Fruit fly (Drosophila melanogaster): ENCODE measurements around the gene Rpt2.

DNA sequence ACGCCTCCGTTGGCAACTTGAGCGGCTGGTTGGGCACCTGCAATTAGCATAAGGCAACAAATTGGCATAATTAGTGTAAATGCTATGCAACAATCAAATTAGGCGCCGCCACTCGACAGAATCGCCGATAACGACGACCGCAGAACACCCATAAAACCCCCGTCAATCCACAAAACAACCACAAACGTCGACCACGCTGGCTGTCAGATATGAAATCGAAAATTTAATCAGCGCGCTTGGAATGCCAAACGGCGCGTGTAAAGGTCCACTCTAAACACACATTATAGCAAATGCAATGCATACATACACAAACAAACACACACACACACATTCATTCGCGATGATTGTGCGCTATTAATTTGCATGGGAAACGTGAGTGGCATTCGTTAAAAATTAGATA is 27.9 kb downstream of the Rpt2 start:
- TF ChIP-seq Hr96 (GFP tag; optimal IDR thresholded peaks at IDR 0.05), result no peak
- no peak for TF ChIP-seq ovo (GFP tag; optimal IDR thresholded peaks at IDR 0.05)
- no peak for TF ChIP-seq tj (GFP tag; optimal IDR thresholded peaks at IDR 0.05)
- no peak for TF ChIP-seq toe (GFP tag; optimal IDR thresholded peaks at IDR 0.05)

All from whole organism, adult.